Fruit fly (Drosophila melanogaster): ENCODE results near the gene CG42502.

dm6 chr2L:18808754-18809329, 2.2 kb downstream of the CG42502 start:
- no peak for TF ChIP-seq h (GFP tag; optimal IDR thresholded peaks at IDR 0.05)
- TF ChIP-seq N (GFP tag; optimal IDR thresholded peaks at IDR 0.05): no peak
- no peak for TF ChIP-seq Hnf4 (GFP tag; optimal IDR thresholded peaks at IDR 0.05)
- TF ChIP-seq Myc (optimal IDR thresholded peaks at IDR 0.05): no peak
- TF ChIP-seq usp (GFP tag; optimal IDR thresholded peaks at IDR 0.05): no peak
- TF ChIP-seq Mio (GFP tag; optimal IDR thresholded peaks at IDR 0.05): no peak
- TF ChIP-seq psq (GFP tag; optimal IDR thresholded peaks at IDR 0.05): no peak
- TF ChIP-seq Abd-B (GFP tag; optimal IDR thresholded peaks at IDR 0.05): no peak
- TF ChIP-seq br (GFP tag; optimal IDR thresholded peaks at IDR 0.05): no peak
- TF ChIP-seq Vsx2 (GFP tag; optimal IDR thresholded peaks at IDR 0.05; ENCODE audit: partially characterized antibody): no peak
- TF ChIP-seq pan (optimal IDR thresholded peaks at IDR 0.05): no peak
- TF ChIP-seq foxo (GFP tag; optimal IDR thresholded peaks at IDR 0.05): no peak
